Fruit fly (Drosophila melanogaster) whole organism, embryonic: Measurements from ENCODE around the gene nbs.
A peak's percentile ranks its signal among the peaks of the same experiment; 100 is the strongest.

Source experiments
- Adf1 ChIP-seq: fragments of 200-800 bp; sonication (Bioruptor generic); IDR thresholded peaks from 2 replicates; pipeline ENCODE4 v1.3.6; 2022; ENCODE audit warnings: missing biosample characterization, missing genetic modification characterization
- BEAF-32 ChIP-seq: fragments of 200-800 bp; sonication (Bioruptor generic); optimal IDR thresholded peaks from 3 replicates; lab custom pipeline; 2017; ENCODE audit warnings: missing biosample characterization, missing genetic modification characterization, mild to moderate bottlenecking, moderate library complexity, missing genetic modification reagents
- Blimp-1 ChIP-seq: fragments of 200-800 bp; sonication (Bioruptor generic); optimal IDR thresholded peaks from 3 replicates; lab custom pipeline; 2018; ENCODE audit warnings: missing biosample characterization, missing genetic modification characterization, mild to moderate bottlenecking, moderate library complexity, missing genetic modification reagents
- CG10321 ChIP-seq: fragments of 200-800 bp; sonication (Bioruptor generic); IDR thresholded peaks from 2 replicates; pipeline ENCODE4 v1.3.6; 2022; ENCODE audit warnings: missing biosample characterization, missing genetic modification characterization
- CG12155 ChIP-seq: fragments of 200-800 bp; sonication (Bioruptor generic); optimal IDR thresholded peaks from 3 replicates; lab custom pipeline; 2016; ENCODE audit warnings: missing biosample characterization, missing genetic modification characterization
- CG12236 ChIP-seq: fragments of 200-800 bp; sonication (Bioruptor generic); optimal IDR thresholded peaks from 2 replicates; lab custom pipeline; 2016; ENCODE audit warnings: missing biosample characterization, missing genetic modification characterization
- CG13296 ChIP-seq: fragments of 200-800 bp; sonication (Bioruptor generic); optimal IDR thresholded peaks from 3 replicates; lab custom pipeline; 2018; ENCODE audit warnings: missing biosample characterization, mild to moderate bottlenecking, missing genetic modification characterization
- CG14441 ChIP-seq: fragments of 200-800 bp; sonication (Bioruptor generic); IDR thresholded peaks from 2 replicates; pipeline ENCODE4 v1.3.6; 2022; ENCODE audit warnings: missing biosample characterization, missing genetic modification characterization
- CG14710 ChIP-seq: fragments of 200-800 bp; sonication (Bioruptor generic); optimal IDR thresholded peaks from 3 replicates; lab custom pipeline; 2019; ENCODE audit warnings: missing biosample characterization, mild to moderate bottlenecking, missing genetic modification characterization, moderate library complexity
- CG14860 ChIP-seq: fragments of 200-800 bp; sonication (Bioruptor generic); IDR thresholded peaks from 3 replicates; pipeline ENCODE4 v1.3.6; 2022; ENCODE audit warnings: missing biosample characterization, missing genetic modification characterization; ENCODE audit not compliant: partially characterized antibody
- CG17385 ChIP-seq: fragments of 200-800 bp; sonication (Bioruptor generic); optimal IDR thresholded peaks from 3 replicates; lab custom pipeline; 2018; ENCODE audit warnings: missing biosample characterization, mild to moderate bottlenecking, missing genetic modification characterization
- CG18476 ChIP-seq: fragments of 200-800 bp; sonication (Bioruptor generic); optimal IDR thresholded peaks from 2 replicates; lab custom pipeline; 2016; ENCODE audit warnings: missing biosample characterization, mild to moderate bottlenecking, missing genetic modification characterization
- CG42726 ChIP-seq: fragments of 200-800 bp; sonication (Bioruptor generic); IDR thresholded peaks from 2 replicates; pipeline ENCODE4 v1.3.6; 2022; ENCODE audit warnings: missing biosample characterization, missing genetic modification characterization; ENCODE audit not compliant: partially characterized antibody
- CG5953 ChIP-seq: fragments of 200-800 bp; sonication (Bioruptor generic); IDR thresholded peaks from 2 replicates; pipeline ENCODE4 v1.3.6; 2022; ENCODE audit warnings: missing biosample characterization, missing genetic modification characterization
- CG6854 ChIP-seq: fragments of 200-800 bp; sonication (Bioruptor generic); optimal IDR thresholded peaks from 3 replicates; lab custom pipeline; 2017; ENCODE audit warnings: missing biosample characterization, mild to moderate bottlenecking, missing genetic modification characterization
- CG7839 ChIP-seq: fragments of 200-800 bp; sonication (Bioruptor generic); optimal IDR thresholded peaks from 3 replicates; lab custom pipeline; 2018; ENCODE audit warnings: missing biosample characterization, mild to moderate bottlenecking, missing genetic modification characterization, moderate library complexity
- CG9797 ChIP-seq: fragments of 200-800 bp; sonication (Bioruptor generic); optimal IDR thresholded peaks from 3 replicates; lab custom pipeline; 2018; ENCODE audit warnings: missing biosample characterization, mild to moderate bottlenecking, missing genetic modification characterization
- Drgx ChIP-seq: fragments of 200-800 bp; sonication (Bioruptor generic); IDR thresholded peaks from 2 replicates; pipeline ENCODE4 v1.3.6; 2022; ENCODE audit warnings: missing biosample characterization, missing genetic modification characterization
- E2f1 ChIP-seq: fragments of 200-800 bp; sonication (Bioruptor generic); IDR thresholded peaks from 2 replicates; pipeline ENCODE4 v1.3.6; 2022; ENCODE audit warnings: missing biosample characterization, missing genetic modification characterization
- Fer2 ChIP-seq: fragments of 200-800 bp; sonication (Bioruptor generic); optimal IDR thresholded peaks from 2 replicates; lab custom pipeline; 2018; ENCODE audit warnings: missing biosample characterization, mild to moderate bottlenecking, missing genetic modification characterization, moderate library complexity
- Jarid2 ChIP-seq: fragments of 200-800 bp; sonication (Bioruptor generic); optimal IDR thresholded peaks from 3 replicates; lab custom pipeline; 2017; ENCODE audit warnings: mild to moderate bottlenecking, missing biosample characterization, missing genetic modification reagents, missing genetic modification characterization
- Meics ChIP-seq: fragments of 200-800 bp; sonication (Bioruptor generic); optimal IDR thresholded peaks from 2 replicates; lab custom pipeline; 2017; ENCODE audit warnings: missing biosample characterization, mild to moderate bottlenecking, missing genetic modification characterization
- Myb ChIP-seq: fragments of 200-800 bp; sonication (Bioruptor generic); optimal IDR thresholded peaks from 2 replicates; lab custom pipeline; 2016; ENCODE audit warnings: missing biosample characterization, missing genetic modification characterization
- Six4 ChIP-seq: fragments of 200-800 bp; sonication (Bioruptor generic); optimal IDR thresholded peaks from 2 replicates; lab custom pipeline; 2016; ENCODE audit warnings: missing biosample characterization, missing genetic modification characterization
- Sry-β ChIP-seq: fragments of 200-800 bp; sonication (Bioruptor generic); optimal IDR thresholded peaks from 2 replicates; lab custom pipeline; 2018; ENCODE audit warnings: missing biosample characterization, mild to moderate bottlenecking, missing genetic modification characterization, moderate library complexity
- YL-1 ChIP-seq: fragments of 200-800 bp; sonication (Bioruptor generic); optimal IDR thresholded peaks from 3 replicates; lab custom pipeline; 2017; ENCODE audit warnings: missing biosample characterization, mild to moderate bottlenecking, missing genetic modification characterization
- az2 ChIP-seq: fragments of 200-800 bp; sonication (Bioruptor generic); optimal IDR thresholded peaks from 3 replicates; lab custom pipeline; 2016; ENCODE audit warnings: missing biosample characterization, missing genetic modification characterization
- bbx ChIP-seq: fragments of 200-800 bp; sonication (Bioruptor generic); IDR thresholded peaks from 2 replicates; pipeline ENCODE4 v1.3.6; 2022; ENCODE audit warnings: missing biosample characterization, missing genetic modification characterization; ENCODE audit not compliant: partially characterized antibody
- crp ChIP-seq, 2 experiments: fragments of 200-800 bp; sonication (Bioruptor generic); optimal IDR thresholded peaks; 2 replicates in 1 of 2; 3 replicates in 1 of 2; lab custom pipeline; 2017; ENCODE audit warnings: missing biosample characterization in 2 of 2, missing genetic modification characterization in 2 of 2, mild to moderate bottlenecking in 1 of 2, moderate library complexity in 1 of 2
- disco-r ChIP-seq: fragments of 200-800 bp; sonication (Bioruptor generic); optimal IDR thresholded peaks from 2 replicates; lab custom pipeline; 2016; ENCODE audit warnings: missing biosample characterization, missing genetic modification characterization
- gsb ChIP-seq: fragments of 200-800 bp; sonication (Bioruptor generic); IDR thresholded peaks from 2 replicates; pipeline ENCODE4 v1.3.6; 2022; ENCODE audit warnings: missing biosample characterization, missing genetic modification characterization
- ham ChIP-seq: fragments of 200-800 bp; sonication (Bioruptor generic); IDR thresholded peaks from 2 replicates; pipeline ENCODE4 v1.3.6; 2022; ENCODE audit warnings: missing biosample characterization, missing genetic modification characterization
- her ChIP-seq: fragments of 200-800 bp; sonication (Bioruptor generic); optimal IDR thresholded peaks from 2 replicates; lab custom pipeline; 2016; ENCODE audit warnings: missing biosample characterization, missing genetic modification characterization
- insv ChIP-seq, 2 experiments: fragments of 200-800 bp; sonication (Bioruptor generic); optimal IDR thresholded peaks; 3 replicates each; lab custom pipeline; 2016 to 2018; ENCODE audit warnings: missing biosample characterization in 2 of 2, missing genetic modification characterization in 2 of 2
- jing ChIP-seq: fragments of 200-800 bp; sonication (Bioruptor generic); optimal IDR thresholded peaks from 2 replicates; lab custom pipeline; 2018; ENCODE audit warnings: missing biosample characterization, mild to moderate bottlenecking, missing genetic modification characterization
- jumu ChIP-seq: fragments of 200-800 bp; sonication (Bioruptor generic); optimal IDR thresholded peaks from 3 replicates; lab custom pipeline; 2016; ENCODE audit warnings: missing biosample characterization, missing genetic modification characterization
- knrl ChIP-seq: fragments of 200-800 bp; sonication (Bioruptor generic); IDR thresholded peaks from 3 replicates; pipeline ENCODE4 v1.3.6; 2022; ENCODE audit warnings: missing biosample characterization, missing genetic modification characterization; ENCODE audit not compliant: partially characterized antibody
- lab ChIP-seq: fragments of 200-800 bp; sonication (Bioruptor generic); optimal IDR thresholded peaks from 3 replicates; lab custom pipeline; 2017; ENCODE audit warnings: missing biosample characterization, missing genetic modification characterization, mild to moderate bottlenecking, moderate library complexity, missing genetic modification reagents
- oc ChIP-seq: fragments of 200-800 bp; sonication (Bioruptor generic); optimal IDR thresholded peaks from 2 replicates; lab custom pipeline; 2018; ENCODE audit warnings: missing biosample characterization, mild to moderate bottlenecking, missing genetic modification characterization, moderate library complexity
- odd ChIP-seq: fragments of 200-800 bp; sonication (Bioruptor generic); optimal IDR thresholded peaks from 2 replicates; lab custom pipeline; 2017; ENCODE audit warnings: missing biosample characterization, mild to moderate bottlenecking, missing genetic modification characterization
- peb ChIP-seq: fragments of 200-800 bp; sonication (Bioruptor generic); IDR thresholded peaks from 2 replicates; pipeline ENCODE4 v1.3.6; 2022; ENCODE audit warnings: missing biosample characterization, missing genetic modification characterization
- pfk ChIP-seq: fragments of 200-800 bp; sonication (Bioruptor generic); optimal IDR thresholded peaks from 2 replicates; lab custom pipeline; 2018; ENCODE audit warnings: missing biosample characterization, mild to moderate bottlenecking, missing genetic modification characterization, moderate library complexity
- pzg ChIP-seq: fragments of 200-800 bp; sonication (Bioruptor generic); optimal IDR thresholded peaks from 3 replicates; lab custom pipeline; 2018; ENCODE audit warnings: missing biosample characterization, mild to moderate bottlenecking, missing genetic modification characterization, moderate library complexity
- ranshi ChIP-seq: fragments of 200-800 bp; sonication (Bioruptor generic); IDR thresholded peaks from 2 replicates; pipeline ENCODE4 v1.3.6; 2022; ENCODE audit warnings: missing biosample characterization, missing genetic modification characterization
- ro ChIP-seq: fragments of 200-800 bp; sonication (Bioruptor generic); IDR thresholded peaks from 2 replicates; pipeline ENCODE4 v1.3.6; 2022; ENCODE audit warnings: missing biosample characterization, missing genetic modification characterization
- sim ChIP-seq: fragments of 200-800 bp; sonication (Bioruptor generic); IDR thresholded peaks from 2 replicates; pipeline ENCODE4 v1.3.6; 2022; ENCODE audit warnings: missing biosample characterization, missing genetic modification characterization
- slbo ChIP-seq: fragments of 200-800 bp; sonication (Bioruptor generic); IDR thresholded peaks from 2 replicates; pipeline ENCODE4 v1.3.6; 2022; ENCODE audit warnings: missing biosample characterization, missing genetic modification characterization
- sob ChIP-seq: fragments of 200-800 bp; sonication (Bioruptor generic); IDR thresholded peaks from 2 replicates; pipeline ENCODE4 v1.3.6; 2022; ENCODE audit warnings: missing biosample characterization, missing genetic modification characterization
- tin ChIP-seq: fragments of 200-800 bp; sonication (Bioruptor generic); optimal IDR thresholded peaks from 3 replicates; lab custom pipeline; 2016; ENCODE audit warnings: missing biosample characterization, missing genetic modification characterization
- tna ChIP-seq: fragments of 200-800 bp; sonication (Bioruptor generic); IDR thresholded peaks from 2 replicates; pipeline ENCODE4 v1.3.6; 2022; ENCODE audit warnings: missing biosample characterization, missing genetic modification characterization; ENCODE audit not compliant: partially characterized antibody
- wor ChIP-seq: fragments of 200-800 bp; sonication (Bioruptor generic); IDR thresholded peaks from 2 replicates; pipeline ENCODE4 v1.3.6; 2022; ENCODE audit warnings: missing biosample characterization, missing genetic modification characterization

Gene nbs

dm6 chr3L:9671372-9671771, 51.6 kb downstream of the nbs start (continued):
- TF ChIP-seq wor (GFP tag; lab: Robert Waterston, UW) (no peak), tin (no peak), Sry-β (GFP tag; lab: Kevin White, UChicago) (no peak), slbo (GFP tag; lab: Robert Waterston, UW) (no peak), Myb (GFP tag; lab: Kevin White, UChicago) (no peak), jumu (GFP tag; lab: Kevin White, UChicago) (no peak), BEAF-32 (GFP tag; lab: Kevin White, UChicago) (no peak), CG9797 (GFP tag; lab: Kevin White, UChicago) (no peak), tna (no peak), Adf1 (peak; percentile 51; the same call in 1 of the 2 replicates), Six4 (GFP tag; lab: Kevin White, UChicago) (no peak), CG42726 (no peak), peb (GFP tag; lab: Robert Waterston, UW) (no peak), oc (no peak), CG7839 (tag; lab: Kevin White, UChicago) (no peak), Blimp-1 (GFP tag; lab: Kevin White, UChicago) (no peak), knrl (no peak), CG17385 (no peak), jing (GFP tag; lab: Kevin White, UChicago) (no peak), crp (GFP tag; optimal IDR thresholded peaks at IDR 0.05; lab: Kevin White, UChicago) (peak in 1 of 2 experiments; percentile 30), pfk (GFP tag; lab: Kevin White, UChicago) (no peak), Jarid2 (GFP tag; lab: Kevin White, UChicago) (no peak), CG14710 (no peak), pzg (GFP tag; lab: Kevin White, UChicago) (no peak), CG12155 (GFP tag; lab: Kevin White, UChicago) (no peak), insv (GFP tag; optimal IDR thresholded peaks at IDR 0.05; lab: Kevin White, UChicago) (no peak), sob (0 out of 2 replicates have a peak, but pooled peaks have one; percentile 7), CG18476 (no peak), CG14860 (no peak), bbx (0 out of 2 replicates have a peak, but pooled peaks have one; percentile 8), ro (GFP tag; lab: Robert Waterston, UW) (no peak), disco-r (GFP tag; lab: Kevin White, UChicago) (no peak), CG6854 (no peak), Fer2 (tag; lab: Kevin White, UChicago) (no peak), odd (GFP tag; lab: Kevin White, UChicago) (no peak), E2f1 (GFP tag; lab: Robert Waterston, UW) (no peak), lab (no peak), CG12236 (GFP tag; lab: Kevin White, UChicago) (no peak), Drgx (GFP tag; lab: Robert Waterston, UW) (no peak), CG5953 (GFP tag; lab: Robert Waterston, UW) (no peak), YL-1 (no peak), gsb (no peak), Meics (GFP tag; lab: Kevin White, UChicago) (no peak), ham (GFP tag; lab: Robert Waterston, UW) (no peak), ranshi (GFP tag; lab: Robert Waterston, UW) (no peak), CG13296 (no peak), CG14441 (GFP tag; lab: Robert Waterston, UW) (no peak), CG10321 (GFP tag; lab: Robert Waterston, UW) (no peak), sim (GFP tag; lab: Robert Waterston, UW) (no peak), az2 (GFP tag; lab: Kevin White, UChicago) (no peak), her (no peak)
